Worm (Caenorhabditis elegans): ENCODE data around the gene kcnl-1.
A peak's percentile ranks its signal among the peaks of the same experiment; 100 is the strongest.

The kcnl-1 gene

ce11 chrV:19605880-19606279 is 40.7 kb downstream of the kcnl-1 start, which contains the start of gene nlp-25:
Gene nlp-25 (plus strand): TSS chrV:19606180.
- TF ChIP-seq egl-44 (GFP tag; IDR thresholded peaks at IDR 0.05) (no peak), hmg-1.2 (GFP tag; IDR thresholded peaks at IDR 0.05) (peak; percentile 35; the same call in 1 of the 2 replicates)

ce11 chrV:19608665-19609064 is 43.5 kb downstream of the kcnl-1 start:
- no peak for TF ChIP-seq unc-130 (GFP tag; optimal IDR thresholded peaks at IDR 0.05)
- TF ChIP-seq mes-4 (tag; optimal IDR thresholded peaks at IDR 0.05) = no peak
- TF ChIP-seq atf-7 (tag; optimal IDR thresholded peaks at IDR 0.05) = peak; percentile 13
- no peak for TF ChIP-seq F10E7.11 (tag; optimal IDR thresholded peaks at IDR 0.05)

DNA sequence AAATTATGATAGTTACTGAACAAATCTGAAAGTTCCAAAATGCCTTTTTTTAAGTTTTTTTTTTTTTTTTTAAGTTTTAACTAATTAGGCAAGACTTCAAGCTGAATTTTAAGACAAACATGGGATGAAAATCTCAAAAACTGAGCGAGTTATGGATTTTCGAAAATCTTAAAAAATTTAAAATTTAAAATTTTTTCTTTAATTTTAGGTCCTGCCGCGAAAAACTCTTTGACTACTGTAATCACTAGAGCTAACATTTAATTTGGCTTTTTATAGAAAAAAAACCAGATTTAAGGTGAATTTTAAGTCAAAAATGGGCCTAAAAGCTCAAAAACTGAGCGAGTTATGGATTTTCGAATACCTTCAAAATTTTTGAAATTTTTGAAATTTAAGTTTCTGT is 44.0 kb downstream of the kcnl-1 start, which contains the start of gene grsp-1:
Gene grsp-1 (plus strand): TSS at position 301 of the 400 bp plus-strand sequence.
- TF ChIP-seq him-1 (tag; optimal IDR thresholded peaks at IDR 0.05) (no peak), ztf-28 (GFP tag; IDR thresholded peaks at IDR 0.05) (no peak), Y79H2A.3 (GFP tag; conservative IDR thresholded peaks at IDR 0.05) (no peak), cebp-1 (GFP tag; IDR thresholded peaks at IDR 0.05) (no peak), cebp-1 (tag; optimal IDR thresholded peaks at IDR 0.05) (no peak), hlh-26 (GFP tag; conservative IDR thresholded peaks at IDR 0.05) (no peak), F10E7.11 (tag; optimal IDR thresholded peaks at IDR 0.05) (no peak), die-1 (tag; optimal IDR thresholded peaks at IDR 0.05) (no peak), F37B4.10 (GFP tag; IDR thresholded peaks at IDR 0.05) (no peak), Y67H2A.10 (GFP tag; conservative IDR thresholded peaks at IDR 0.05) (no peak), ceh-91 (GFP tag; IDR thresholded peaks at IDR 0.05) (no peak), dox-1 (GFP tag; IDR thresholded peaks at IDR 0.05) (no peak), nhr-90 (tag; optimal IDR thresholded peaks at IDR 0.05) (no peak), D2030.7 (GFP tag; IDR thresholded peaks at IDR 0.05) (no peak)

DNA sequence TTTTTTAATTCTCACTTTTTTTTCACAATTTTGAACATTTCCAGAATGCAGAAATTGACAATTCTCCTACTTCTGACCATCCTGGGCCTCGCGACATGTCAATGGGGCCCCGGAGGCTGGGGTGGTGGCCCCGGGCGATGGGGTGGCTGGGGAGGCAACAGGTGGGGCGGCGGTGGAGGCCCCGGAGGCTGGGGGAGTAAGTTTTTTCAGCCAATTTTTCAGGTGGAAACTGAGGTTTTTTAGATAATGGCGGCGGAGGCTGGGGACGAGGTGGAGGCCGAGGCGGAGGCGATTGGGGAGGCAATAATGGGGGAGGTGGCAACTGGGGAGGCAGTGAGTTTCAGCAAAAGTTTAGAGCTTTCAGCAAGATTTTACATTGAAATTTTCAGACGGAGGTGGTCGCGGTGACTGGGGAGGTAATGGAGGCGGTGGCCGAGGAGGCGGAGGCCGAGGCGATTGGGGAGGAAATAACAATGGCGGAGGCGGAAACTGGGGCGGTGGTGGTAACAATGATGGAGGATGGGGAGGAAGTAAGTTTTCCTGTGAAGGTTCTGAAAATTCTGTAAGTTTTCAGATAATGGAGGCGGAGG is 45.0 kb downstream of the kcnl-1 start:
- TF ChIP-seq ceh-40 (GFP tag; IDR thresholded peaks at IDR 0.05) (no peak), ztf-25 (GFP tag; IDR thresholded peaks at IDR 0.05) (no peak), lag-1 (GFP tag; IDR thresholded peaks at IDR 0.05) (no peak), nhr-27 (tag; optimal IDR thresholded peaks at IDR 0.05) (no peak), snpc-1.3 (tag; optimal IDR thresholded peaks at IDR 0.05; ENCODE audit: insufficient read depth) (no peak), madf-10 (tag; optimal IDR thresholded peaks at IDR 0.05) (no peak), let-526 (GFP tag; IDR thresholded peaks at IDR 0.05) (no peak), rec-8 (tag; optimal IDR thresholded peaks at IDR 0.05) (no peak), atf-7 (tag; optimal IDR thresholded peaks at IDR 0.05) (no peak), ztf-22 (GFP tag; optimal IDR thresholded peaks at IDR 0.05) (no peak), akir-1 (GFP tag; optimal IDR thresholded peaks at IDR 0.05) (no peak), K12H6.12 (tag; optimal IDR thresholded peaks at IDR 0.05) (no peak), let-607 (tag; optimal IDR thresholded peaks at IDR 0.05) (peak in 1 of 2 experiments; percentile 14), lsy-27 (tag; optimal IDR thresholded peaks at IDR 0.05; ENCODE audit: borderline replicate concordance, insufficient read depth) (no peak), B0019.2 (GFP tag; conservative IDR thresholded peaks at IDR 0.05) (0 out of 2 replicates have a peak, but pooled peaks have one; percentile 4), aptf-2 (GFP tag; conservative IDR thresholded peaks at IDR 0.05) (no peak), madf-6 (GFP tag; IDR thresholded peaks at IDR 0.05) (0 out of 2 replicates have a peak, but pooled peaks have one; percentile 25), F57C9.4 (tag; optimal IDR thresholded peaks at IDR 0.05) (no peak), ztf-18 (tag; optimal IDR thresholded peaks at IDR 0.05) (no peak), ZK185.1 (tag; optimal IDR thresholded peaks at IDR 0.05; ENCODE audit: poor library complexity, severe bottlenecking) (no peak), egrh-3 (GFP tag; IDR thresholded peaks at IDR 0.05) (peak; percentile 91), ceh-79 (tag; optimal IDR thresholded peaks at IDR 0.05) (peak; percentile 22), ztf-6 (GFP tag; IDR thresholded peaks at IDR 0.05) (no peak), Y53F4B.3 (GFP tag; IDR thresholded peaks at IDR 0.05) (no peak), ets-4 (GFP tag; optimal IDR thresholded peaks at IDR 0.05) (no peak)
